Comparison of ENCODE assay signal across 1 fruit fly cellular context in the genomic region with DNA sequence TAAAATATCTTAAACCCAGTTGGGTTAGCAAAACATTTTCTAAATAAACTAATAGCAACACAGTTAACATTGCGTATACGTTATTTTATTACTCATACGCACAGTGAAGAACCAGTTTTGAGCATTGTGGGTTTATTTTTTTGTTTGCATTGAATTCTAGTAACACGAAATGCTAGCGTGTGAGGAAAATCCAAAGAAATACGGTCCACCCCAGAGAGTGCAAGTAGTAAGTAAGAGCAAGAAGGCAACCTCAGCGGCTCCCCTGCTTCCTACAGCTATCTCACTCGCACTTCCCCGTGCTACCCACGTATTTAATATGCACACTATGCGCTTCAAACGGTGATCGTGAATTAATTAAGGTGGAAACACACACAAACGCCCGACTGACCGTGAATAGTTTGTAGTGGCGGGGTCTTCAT.
TF ChIP-seq lines count a peak whose summit lies in the region.

No protein-coding gene starts in this region.

TF ChIP-seq in whole organism, embryonic, 481 proteins besides CTCF, POLR2A, EP300 and RAD21 (continued from another document and continues in another):
- TF ChIP-seq CG6791 (GFP tag; IDR thresholded peaks at IDR 0.05; lab: Robert Waterston, UW; ENCODE audit: partially characterized antibody) (no peak), CG7357 (GFP tag; IDR thresholded peaks at IDR 0.05; lab: Robert Waterston, UW) (peak; percentile 67), BEAF-32 (GFP tag; optimal IDR thresholded peaks at IDR 0.05; lab: Kevin White, UChicago) (peak; percentile 12), CG31388 (GFP tag; optimal IDR thresholded peaks at IDR 0.05; lab: Kevin White, UChicago) (peak; percentile 57), CG18619 (GFP tag; optimal IDR thresholded peaks at IDR 0.05; lab: Kevin White, UChicago) (peak; percentile 86), Bteb2 (GFP tag; optimal IDR thresholded peaks at IDR 0.05; lab: Kevin White, UChicago) (peak; percentile 85), ttk (GFP tag; IDR thresholded peaks at IDR 0.05; lab: Robert Waterston, UW) (peak; percentile 68), Ptx1 (GFP tag; IDR thresholded peaks at IDR 0.05; lab: Robert Waterston, UW) (peak; percentile 85), pho (GFP tag; optimal IDR thresholded peaks at IDR 0.05; lab: Kevin White, UChicago) (peak; percentile 81), Neu2 (GFP tag; optimal IDR thresholded peaks at IDR 0.05; lab: Kevin White, UChicago; ENCODE audit: borderline replicate concordance) (no peak), HmgZ (tag; optimal IDR thresholded peaks at IDR 0.05; lab: Kevin White, UChicago) (peak; percentile 91), btn (GFP tag; optimal IDR thresholded peaks at IDR 0.05; lab: Kevin White, UChicago) (peak; percentile 47), chn (GFP tag; optimal IDR thresholded peaks at IDR 0.05; lab: Kevin White, UChicago) (peak; percentile 83), cg (GFP tag; optimal IDR thresholded peaks at IDR 0.05; lab: Kevin White, UChicago) (peak; percentile 26), CG9727 (GFP tag; optimal IDR thresholded peaks at IDR 0.05; lab: Kevin White, UChicago) (peak; percentile 84), insv (GFP tag; optimal IDR thresholded peaks at IDR 0.05; lab: Kevin White, UChicago) (peak in 1 of 2 experiments; percentile 37), CG17361 (GFP tag; IDR thresholded peaks at IDR 0.05; lab: Robert Waterston, UW) (peak; percentile 89), kah (GFP tag; optimal IDR thresholded peaks at IDR 0.05; lab: Kevin White, UChicago) (peak; percentile 84), CG13287 (GFP tag; IDR thresholded peaks at IDR 0.05; lab: Robert Waterston, UW; ENCODE audit: partially characterized antibody) (no peak), MTF-1 (GFP tag; optimal IDR thresholded peaks at IDR 0.05; lab: Kevin White, UChicago; ENCODE audit: borderline replicate concordance) (peak; percentile 69), Doc3 (GFP tag; IDR thresholded peaks at IDR 0.05; lab: Robert Waterston, UW; ENCODE audit: partially characterized antibody) (no peak), CG4328 (GFP tag; optimal IDR thresholded peaks at IDR 0.05; lab: Kevin White, UChicago) (peak; percentile 88), dpn (GFP tag; optimal IDR thresholded peaks at IDR 0.05; lab: Kevin White, UChicago) (peak; percentile 81 to 84), CG1603 (tag; optimal IDR thresholded peaks at IDR 0.05; lab: Kevin White, UChicago) (peak; percentile 81), tna (GFP tag; IDR thresholded peaks at IDR 0.05; lab: Robert Waterston, UW; ENCODE audit: partially characterized antibody) (no peak), CG9437 (GFP tag; optimal IDR thresholded peaks at IDR 0.05; lab: Kevin White, UChicago) (peak; percentile 86), CG2116 (GFP tag; optimal IDR thresholded peaks at IDR 0.05; lab: Kevin White, UChicago) (peak; percentile 40), CG11247 (GFP tag; IDR thresholded peaks at IDR 0.05; lab: Robert Waterston, UW) (peak; percentile 72), Elba2 (GFP tag; optimal IDR thresholded peaks at IDR 0.05; lab: Kevin White, UChicago) (no peak), tap (tag; optimal IDR thresholded peaks at IDR 0.05; lab: Kevin White, UChicago) (peak; percentile 93), ac (GFP tag; optimal IDR thresholded peaks at IDR 0.05; lab: Kevin White, UChicago) (peak; percentile 48), Lhr (GFP tag; optimal IDR thresholded peaks at IDR 0.05; lab: Kevin White, UChicago) (peak; percentile 21), CG18764 (GFP tag; optimal IDR thresholded peaks at IDR 0.05; lab: Kevin White, UChicago) (peak; percentile 62), ind (GFP tag; optimal IDR thresholded peaks at IDR 0.05; lab: Kevin White, UChicago) (peak; percentile 85), gce (GFP tag; IDR thresholded peaks at IDR 0.05; lab: Robert Waterston, UW) (peak; percentile 51; the same call in 1 of the 3 replicates), Atf-2 (GFP tag; optimal IDR thresholded peaks at IDR 0.05; lab: Kevin White, UChicago) (peak; percentile 81), Vsx1 (GFP tag; optimal IDR thresholded peaks at IDR 0.05; lab: Kevin White, UChicago) (peak; percentile 76), CG2120 (GFP tag; optimal IDR thresholded peaks at IDR 0.05; lab: Kevin White, UChicago) (peak; percentile 86), CG13624 (GFP tag; optimal IDR thresholded peaks at IDR 0.05; lab: Kevin White, UChicago) (peak; percentile 80), D (optimal IDR thresholded peaks at IDR 0.05; lab: Kevin White, UChicago) (no peak), D (GFP tag; optimal IDR thresholded peaks at IDR 0.05; lab: Kevin White, UChicago) (peak; percentile 77), CG15011 (GFP tag; optimal IDR thresholded peaks at IDR 0.05; lab: Kevin White, UChicago) (peak; percentile 85), Deaf1 (tag; optimal IDR thresholded peaks at IDR 0.05; lab: Kevin White, UChicago) (peak; percentile 68), CG8281 (tag; optimal IDR thresholded peaks at IDR 0.05; lab: Kevin White, UChicago) (peak; percentile 68), NFAT (GFP tag; IDR thresholded peaks at IDR 0.05; lab: Robert Waterston, UW) (peak; percentile 39; the same call in 1 of the 2 replicates), fru (optimal IDR thresholded peaks at IDR 0.05; lab: Kevin White, UChicago) (no peak), CG11398 (GFP tag; optimal IDR thresholded peaks at IDR 0.05; lab: Kevin White, UChicago) (peak; percentile 40), cas (GFP tag; IDR thresholded peaks at IDR 0.05; lab: Robert Waterston, UW) (0 out of 2 replicates have a peak, but pooled peaks have one; percentile 35), emc (GFP tag; optimal IDR thresholded peaks at IDR 0.05; lab: Kevin White, UChicago) (peak; percentile 65), jumu (GFP tag; optimal IDR thresholded peaks at IDR 0.05; lab: Kevin White, UChicago) (peak; percentile 73), crc (GFP tag; optimal IDR thresholded peaks at IDR 0.05; lab: Kevin White, UChicago) (peak; percentile 71), CG32767 (GFP tag; IDR thresholded peaks at IDR 0.05; lab: Robert Waterston, UW) (peak; percentile 54), fd102C (GFP tag; optimal IDR thresholded peaks at IDR 0.05; lab: Kevin White, UChicago) (no peak), sd (tag; optimal IDR thresholded peaks at IDR 0.05; lab: Kevin White, UChicago) (peak; percentile 71), CG32772 (GFP tag; IDR thresholded peaks at IDR 0.05; lab: Robert Waterston, UW) (peak; percentile 74), slbo (GFP tag; IDR thresholded peaks at IDR 0.05; lab: Robert Waterston, UW) (peak; percentile 75), schlank (tag; optimal IDR thresholded peaks at IDR 0.05; lab: Kevin White, UChicago) (peak; percentile 75), CG1233 (GFP tag; optimal IDR thresholded peaks at IDR 0.05; lab: Kevin White, UChicago) (peak; percentile 90), gsb-n (tag; optimal IDR thresholded peaks at IDR 0.05; lab: Kevin White, UChicago) (peak; percentile 60), HHEX (GFP tag; optimal IDR thresholded peaks at IDR 0.05; lab: Kevin White, UChicago) (peak; percentile 91), caup (GFP tag; optimal IDR thresholded peaks at IDR 0.05; lab: Kevin White, UChicago; ENCODE audit: severe bottlenecking) (peak; percentile 83), ap (GFP tag; IDR thresholded peaks at IDR 0.05; lab: Robert Waterston, UW) (peak; percentile 54; the same call in 1 of the 2 replicates), Lim3 (GFP tag; IDR thresholded peaks at IDR 0.05; lab: Robert Waterston, UW) (peak; percentile 25; the same call in 1 of the 2 replicates), vnd (GFP tag; IDR thresholded peaks at IDR 0.05; lab: Robert Waterston, UW; ENCODE audit: partially characterized antibody) (no peak), CG11723 (GFP tag; optimal IDR thresholded peaks at IDR 0.05; lab: Kevin White, UChicago) (peak; percentile 83), TFAM (GFP tag; optimal IDR thresholded peaks at IDR 0.05; lab: Kevin White, UChicago) (peak; percentile 13), fu2 (GFP tag; optimal IDR thresholded peaks at IDR 0.05; lab: Kevin White, UChicago) (peak; percentile 76), knrl (GFP tag; IDR thresholded peaks at IDR 0.05; lab: Robert Waterston, UW; ENCODE audit: partially characterized antibody) (no peak), lola (GFP tag; optimal IDR thresholded peaks at IDR 0.05; lab: Kevin White, UChicago) (peak in 1 of 3 experiments; percentile 48), CG4820 (GFP tag; optimal IDR thresholded peaks at IDR 0.05; lab: Kevin White, UChicago) (peak; percentile 69), CG10654 (GFP tag; optimal IDR thresholded peaks at IDR 0.05; lab: Kevin White, UChicago) (peak; percentile 79), CG33557 (GFP tag; optimal IDR thresholded peaks at IDR 0.05; lab: Kevin White, UChicago) (peak; percentile 0), salm (tag; optimal IDR thresholded peaks at IDR 0.05; lab: Kevin White, UChicago) (peak; percentile 92), Pdp1 (GFP tag; optimal IDR thresholded peaks at IDR 0.05; lab: Kevin White, UChicago) (peak; percentile 65 to 79), Opbp (GFP tag; IDR thresholded peaks at IDR 0.05; lab: Robert Waterston, UW; ENCODE audit: partially characterized antibody) (no peak), Mrtf (GFP tag; IDR thresholded peaks at IDR 0.05; lab: Robert Waterston, UW) (peak; percentile 82), CG10209 (GFP tag; optimal IDR thresholded peaks at IDR 0.05; lab: Kevin White, UChicago) (peak; percentile 87), Sox100B (GFP tag; optimal IDR thresholded peaks at IDR 0.05; lab: Kevin White, UChicago) (peak; percentile 91), otp (GFP tag; IDR thresholded peaks at IDR 0.05; lab: Robert Waterston, UW) (0 out of 3 replicates have a peak, but pooled peaks have one; percentile 44), en (GFP tag; optimal IDR thresholded peaks at IDR 0.05; lab: Kevin White, UChicago) (peak; percentile 55), CG11696 (GFP tag; IDR thresholded peaks at IDR 0.05; lab: Robert Waterston, UW) (peak; percentile 54; the same call in 1 of the 2 replicates), CG18262 (tag; optimal IDR thresholded peaks at IDR 0.05; lab: Kevin White, UChicago) (peak; percentile 84), CG8089 (GFP tag; optimal IDR thresholded peaks at IDR 0.05; lab: Kevin White, UChicago) (peak; percentile 71), Dref (GFP tag; IDR thresholded peaks at IDR 0.05; lab: Robert Waterston, UW) (no peak), CG10431 (GFP tag; optimal IDR thresholded peaks at IDR 0.05; lab: Kevin White, UChicago) (peak; percentile 58), CG3838 (GFP tag; optimal IDR thresholded peaks at IDR 0.05; lab: Kevin White, UChicago) (peak; percentile 37), trem (tag; optimal IDR thresholded peaks at IDR 0.05; lab: Kevin White, UChicago) (peak; percentile 63), CG1024 (GFP tag; IDR thresholded peaks at IDR 0.05; lab: Robert Waterston, UW) (0 out of 2 replicates have a peak, but pooled peaks have one; percentile 36), Hr39 (optimal IDR thresholded peaks at IDR 0.05; lab: Kevin White, UChicago) (no peak), BtbVII (GFP tag; optimal IDR thresholded peaks at IDR 0.05; lab: Kevin White, UChicago) (peak; percentile 94), CG17385 (GFP tag; optimal IDR thresholded peaks at IDR 0.05; lab: Kevin White, UChicago) (peak; percentile 84), Nf-YC (tag; optimal IDR thresholded peaks at IDR 0.05; lab: Kevin White, UChicago) (peak; percentile 85), disco-r (GFP tag; optimal IDR thresholded peaks at IDR 0.05; lab: Kevin White, UChicago) (peak; percentile 75), CG16779 (GFP tag; IDR thresholded peaks at IDR 0.05; lab: Robert Waterston, UW) (no peak; the same call in 1 of the 2 replicates), CG10565 (GFP tag; optimal IDR thresholded peaks at IDR 0.05; lab: Kevin White, UChicago) (peak; percentile 15), pros (GFP tag; optimal IDR thresholded peaks at IDR 0.05; lab: Kevin White, UChicago) (peak; percentile 6), CG3407 (GFP tag; optimal IDR thresholded peaks at IDR 0.05; lab: Kevin White, UChicago) (peak; percentile 67), cwo (GFP tag; optimal IDR thresholded peaks at IDR 0.05; lab: Kevin White, UChicago) (peak; percentile 83), CG12104 (GFP tag; optimal IDR thresholded peaks at IDR 0.05; lab: Kevin White, UChicago) (peak; percentile 71), CG42726 (GFP tag; IDR thresholded peaks at IDR 0.05; lab: Robert Waterston, UW; ENCODE audit: partially characterized antibody) (no peak), usp (GFP tag; optimal IDR thresholded peaks at IDR 0.05; lab: Kevin White, UChicago) (no peak), stc (GFP tag; IDR thresholded peaks at IDR 0.05; lab: Robert Waterston, UW) (peak; percentile 88), CG34376 (GFP tag; optimal IDR thresholded peaks at IDR 0.05; lab: Kevin White, UChicago) (peak; percentile 90), sc (optimal IDR thresholded peaks at IDR 0.05; lab: Kevin White, UChicago) (no peak), sc (GFP tag; optimal IDR thresholded peaks at IDR 0.05; lab: Kevin White, UChicago) (peak; percentile 48), Ssrp (tag; optimal IDR thresholded peaks at IDR 0.05; lab: Kevin White, UChicago) (peak; percentile 69), Dfd (GFP tag; optimal IDR thresholded peaks at IDR 0.05; lab: Kevin White, UChicago) (no peak), crp (GFP tag; optimal IDR thresholded peaks at IDR 0.05; lab: Kevin White, UChicago) (peak in 1 of 2 experiments; percentile 47), CG14667 (GFP tag; IDR thresholded peaks at IDR 0.05; lab: Robert Waterston, UW) (peak; percentile 59; the same call in 1 of the 2 replicates), pnt (GFP tag; optimal IDR thresholded peaks at IDR 0.05; lab: Kevin White, UChicago) (peak; percentile 63), Hr51 (GFP tag; optimal IDR thresholded peaks at IDR 0.05; lab: Kevin White, UChicago) (peak; percentile 74 to 96), klu (GFP tag; IDR thresholded peaks at IDR 0.05; lab: Robert Waterston, UW) (peak; percentile 50), MESR4 (GFP tag; optimal IDR thresholded peaks at IDR 0.05; lab: Kevin White, UChicago) (peak; percentile 10), lab (GFP tag; optimal IDR thresholded peaks at IDR 0.05; lab: Kevin White, UChicago) (peak; percentile 93), CG9817 (tag; optimal IDR thresholded peaks at IDR 0.05; lab: Kevin White, UChicago) (peak; percentile 89), run (tag; optimal IDR thresholded peaks at IDR 0.05; lab: Kevin White, UChicago) (peak; percentile 89), CG14860 (GFP tag; IDR thresholded peaks at IDR 0.05; lab: Robert Waterston, UW; ENCODE audit: partially characterized antibody) (no peak), pzg (GFP tag; optimal IDR thresholded peaks at IDR 0.05; lab: Kevin White, UChicago) (peak; percentile 9), CG13123 (GFP tag; optimal IDR thresholded peaks at IDR 0.05; lab: Kevin White, UChicago) (peak; percentile 44), grau (tag; optimal IDR thresholded peaks at IDR 0.05; lab: Kevin White, UChicago) (peak; percentile 91), CG17568 (GFP tag; optimal IDR thresholded peaks at IDR 0.05; lab: Kevin White, UChicago) (peak; percentile 86), D19A (tag; optimal IDR thresholded peaks at IDR 0.05; lab: Kevin White, UChicago) (peak; percentile 82)
